Worm (Caenorhabditis elegans) whole organism, L1 larva: ENCODE results near the gene F54D5.4.
A peak's percentile ranks its signal among the peaks of the same experiment; 100 is the strongest.

Experiments
- C04F5.9 ChIP-seq: sonication (generic microtip); optimal IDR thresholded peaks from 2 replicates; lab custom pipeline; 2016; ENCODE audit warnings: missing genetic modification characterization, missing compliant biosample characterization
- C16A3.4 ChIP-seq: fragments of 150-350 bp; optimal IDR thresholded peaks from 2 replicates; lab custom pipeline; 2014; ENCODE audit warnings: missing biosample characterization, missing genetic modification characterization
- C34B4.2 ChIP-seq: sonication (generic microtip); optimal IDR thresholded peaks from 2 replicates; lab custom pipeline; 2017; ENCODE audit warnings: mild to moderate bottlenecking, missing genetic modification characterization, missing compliant biosample characterization
- aly-2 ChIP-seq: fragments of 150-350 bp; optimal IDR thresholded peaks from 2 replicates; lab custom pipeline; 2014; ENCODE audit warnings: missing biosample characterization, missing genetic modification characterization
- blmp-1 ChIP-seq: fragments of 150-350 bp; optimal IDR thresholded peaks from 2 replicates; lab custom pipeline; 2014; ENCODE audit warnings: missing biosample characterization, missing genetic modification characterization
- ceh-63 ChIP-seq: fragments of 200-800 bp; sonication (Bioruptor generic); optimal IDR thresholded peaks from 2 replicates; lab custom pipeline; 2018; ENCODE audit warnings: mild to moderate bottlenecking, missing genetic modification characterization, missing compliant biosample characterization
- ceh-8 ChIP-seq: fragments of 200-800 bp; sonication (Bioruptor generic); optimal IDR thresholded peaks from 2 replicates; lab custom pipeline; 2018; ENCODE audit warnings: mild to moderate bottlenecking, missing genetic modification characterization, moderate library complexity, missing compliant biosample characterization
- ceh-90 ChIP-seq: sonication (generic microtip); optimal IDR thresholded peaks from 2 replicates; lab custom pipeline; 2016; ENCODE audit warnings: missing genetic modification characterization, missing compliant biosample characterization
- ces-1 ChIP-seq: fragments of 150-350 bp; optimal IDR thresholded peaks from 2 replicates; lab custom pipeline; 2014; ENCODE audit warnings: missing biosample characterization, missing genetic modification reagents, missing genetic modification characterization
- dpl-1 ChIP-seq, 3 experiments: fragments of 150-350 bp in 2 of 3; sonication (generic microtip) in 1 of 3; optimal IDR thresholded peaks; 2 replicates each; lab custom pipeline; 2014 to 2017; ENCODE audit warnings: missing biosample characterization in 3 of 3, missing genetic modification characterization in 3 of 3, missing genetic modification reagents in 3 of 3
- efl-1 ChIP-seq, 4 experiments: fragments of 150-350 bp; optimal IDR thresholded peaks in 3 of 4; peaks in 1 of 4; 1 replicate in 1 of 4; 2 replicates in 3 of 4; lab custom pipeline; 2014; ENCODE audit warnings: missing biosample characterization in 2 of 4, missing genetic modification characterization in 2 of 4, missing genetic modification reagents in 2 of 4
- egl-13 ChIP-seq: sonication (generic microtip); optimal IDR thresholded peaks from 2 replicates; lab custom pipeline; 2016; ENCODE audit warnings: missing genotype, missing genetic modification reagents, missing genetic modification characterization, missing compliant biosample characterization
- elt-2 ChIP-seq: sonication (generic microtip); optimal IDR thresholded peaks from 2 replicates; lab custom pipeline; 2016; ENCODE audit warnings: missing genetic modification characterization, mild to moderate bottlenecking, inconsistent platforms, missing compliant biosample characterization, missing genetic modification reagents
- elt-3 ChIP-seq, 6 experiments: fragments of 150-350 bp in 1 of 6; sonication (generic microtip); optimal IDR thresholded peaks; 2 replicates each; lab custom pipeline; 2017 to 2018; ENCODE audit warnings: missing biosample characterization in 6 of 6, missing genetic modification characterization in 6 of 6, inconsistent platforms in 1 of 6
- fkh-8 ChIP-seq: sonication (generic microtip); optimal IDR thresholded peaks from 2 replicates; lab custom pipeline; 2016; ENCODE audit warnings: mild to moderate bottlenecking, missing genetic modification characterization, missing compliant biosample characterization
- grh-1 ChIP-seq: fragments of 200-800 bp; sonication (Bioruptor generic); IDR thresholded peaks from 2 replicates; pipeline ENCODE4 v1.3.6; 2022; ENCODE audit warnings: missing genetic modification reagents, missing genetic modification characterization, missing compliant biosample characterization
- hlh-17 ChIP-seq: fragments of 200-800 bp; sonication (Bioruptor generic); optimal IDR thresholded peaks from 2 replicates; lab custom pipeline; 2018; ENCODE audit warnings: missing genetic modification characterization, mild to moderate bottlenecking, missing compliant biosample characterization, moderate library complexity, borderline replicate concordance
- irx-1 ChIP-seq: sonication (generic microtip); optimal IDR thresholded peaks from 2 replicates; lab custom pipeline; 2016; ENCODE audit warnings: missing genetic modification characterization, missing compliant biosample characterization
- isw-1 ChIP-seq: fragments of 200-800 bp; sonication (Bioruptor generic); IDR thresholded peaks from 2 replicates; pipeline ENCODE4 v1.3.6; 2022; ENCODE audit warnings: missing genetic modification characterization, missing compliant biosample characterization
- jun-1 ChIP-seq: fragments of 150-350 bp; optimal IDR thresholded peaks from 2 replicates; lab custom pipeline; 2014; ENCODE audit warnings: missing biosample characterization, missing genetic modification reagents, missing genetic modification characterization
- lin-13 ChIP-seq: fragments of 150-350 bp; optimal IDR thresholded peaks from 2 replicates; lab custom pipeline; 2014; ENCODE audit warnings: missing biosample characterization, missing genetic modification reagents, missing genetic modification characterization
- lin-14 ChIP-seq: fragments of 200-800 bp; sonication (Bioruptor generic); optimal IDR thresholded peaks from 2 replicates; lab custom pipeline; 2018; ENCODE audit warnings: mild to moderate bottlenecking, missing genetic modification characterization, moderate library complexity, missing compliant biosample characterization
- lin-35 ChIP-seq, 2 experiments: fragments of 150-350 bp; optimal IDR thresholded peaks; 2 replicates each; lab custom pipeline; 2014; ENCODE audit warnings: missing biosample characterization in 2 of 2, missing genetic modification characterization in 2 of 2, missing genetic modification reagents in 2 of 2
- lir-3 ChIP-seq: sonication (generic microtip); optimal IDR thresholded peaks from 2 replicates; lab custom pipeline; 2016; ENCODE audit warnings: mild to moderate bottlenecking, missing genetic modification characterization, moderate library complexity, missing compliant biosample characterization; ENCODE audit not compliant: poor library complexity
- lsy-2 ChIP-seq, 2 experiments: fragments of 150-350 bp; optimal IDR thresholded peaks; 2 replicates each; lab custom pipeline; 2014; ENCODE audit warnings: missing biosample characterization in 2 of 2, missing genetic modification characterization in 2 of 2
- mdl-1 ChIP-seq, 2 experiments: fragments of 150-350 bp; optimal IDR thresholded peaks; 2 replicates each; lab custom pipeline; 2014 to 2017; ENCODE audit warnings: missing biosample characterization in 2 of 2, missing genetic modification characterization in 2 of 2, inconsistent platforms in 1 of 2
- mef-2 ChIP-seq: fragments of 150-350 bp; optimal IDR thresholded peaks from 2 replicates; lab custom pipeline; 2014; ENCODE audit warnings: missing biosample characterization, missing genetic modification characterization
- mep-1 ChIP-seq: fragments of 150-350 bp; optimal IDR thresholded peaks from 2 replicates; lab custom pipeline; 2014; ENCODE audit warnings: missing biosample characterization, missing genetic modification characterization
- nhr-20 ChIP-seq: sonication (generic microtip); optimal IDR thresholded peaks from 2 replicates; lab custom pipeline; 2016; ENCODE audit warnings: mild to moderate bottlenecking, missing genetic modification characterization, missing compliant biosample characterization
- nhr-71 ChIP-seq: sonication (generic microtip); optimal IDR thresholded peaks from 2 replicates; lab custom pipeline; 2016; ENCODE audit warnings: mild to moderate bottlenecking, missing genetic modification characterization, moderate library complexity, missing compliant biosample characterization
- nhr-85 ChIP-seq: sonication (generic microtip); peaks from one replicate; lab custom pipeline; 2016; ENCODE audit warnings: missing genetic modification characterization, inconsistent platforms, missing compliant biosample characterization
- nhr-90 ChIP-seq: sonication (generic microtip); optimal IDR thresholded peaks from 2 replicates; lab custom pipeline; 2016; ENCODE audit warnings: mild to moderate bottlenecking, missing genetic modification characterization, missing compliant biosample characterization; ENCODE audit not compliant: poor library complexity
- pag-3 ChIP-seq: sonication (generic microtip); optimal IDR thresholded peaks from 2 replicates; lab custom pipeline; 2017; ENCODE audit warnings: missing genetic modification characterization, mild to moderate bottlenecking, missing compliant biosample characterization, antibody characterized with exemption, borderline replicate concordance; ENCODE audit not compliant: insufficient read depth
- rnt-1 ChIP-seq: sonication (generic microtip); optimal IDR thresholded peaks from 2 replicates; lab custom pipeline; 2016; ENCODE audit warnings: mild to moderate bottlenecking, missing genetic modification characterization, moderate library complexity, missing compliant biosample characterization
- skn-1 ChIP-seq: fragments of 150-350 bp; optimal IDR thresholded peaks from 2 replicates; lab custom pipeline; 2014; ENCODE audit warnings: missing biosample characterization, missing genetic modification characterization
- snu-23 ChIP-seq: sonication (generic microtip); optimal IDR thresholded peaks from 2 replicates; lab custom pipeline; 2016; ENCODE audit warnings: missing genetic modification characterization, missing compliant biosample characterization
- unc-86 ChIP-seq: sonication (generic microtip); optimal IDR thresholded peaks from 2 replicates; lab custom pipeline; 2016; ENCODE audit warnings: missing genetic modification characterization, missing compliant biosample characterization
- unc-98 ChIP-seq: fragments of 200-800 bp; sonication (Bioruptor generic); IDR thresholded peaks from 2 replicates; pipeline ENCODE4 v1.3.6; 2022; ENCODE audit warnings: missing genetic modification characterization, missing compliant biosample characterization
- zip-4 ChIP-seq: fragments of 200-800 bp; sonication (Bioruptor generic); optimal IDR thresholded peaks from 2 replicates; lab custom pipeline; 2018; ENCODE audit warnings: mild to moderate bottlenecking, missing genetic modification characterization, moderate library complexity, missing compliant biosample characterization

Gene F54D5.4

DNA sequence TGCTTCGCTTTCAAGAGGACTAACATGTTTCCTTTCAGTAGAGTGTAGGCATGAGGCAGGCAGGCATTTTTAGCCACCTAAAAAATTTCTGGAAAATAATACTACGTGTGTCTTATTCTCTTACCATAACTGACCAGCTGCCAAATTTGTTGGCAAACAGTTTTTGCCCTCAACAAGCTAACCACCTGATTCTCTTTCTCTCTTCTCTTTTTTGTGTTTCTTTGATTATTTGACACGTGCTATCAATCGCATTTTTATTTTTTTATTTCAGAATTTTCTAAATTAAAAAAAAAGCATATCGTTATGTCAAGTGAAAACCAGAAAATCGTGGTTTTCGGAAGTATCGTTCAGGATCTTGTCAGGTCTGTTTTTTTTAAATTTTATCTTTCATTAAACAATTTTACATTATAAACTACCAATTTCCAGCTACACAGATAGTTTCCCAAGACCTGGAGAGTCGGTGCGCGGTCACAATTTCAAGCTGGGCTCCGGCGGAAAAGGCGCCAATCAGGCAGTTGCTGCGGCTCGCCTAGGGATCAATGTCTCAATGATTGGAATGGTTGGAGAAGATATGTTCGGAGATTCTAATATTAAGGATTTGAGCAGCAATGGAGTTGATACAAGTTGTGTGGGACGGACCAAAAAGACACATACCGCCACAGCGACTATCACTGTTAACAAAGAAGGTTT lies 42.6 kb downstream of the F54D5.4 start, which contains the start of gene F07A11.5:
Gene F07A11.5, plus strand, starts transcription at position 267 of the 690 bp plus-strand sequence.
- TF ChIP-seq ceh-90 (tag; lab: Kevin White, UChicago) (no peak), efl-1 (optimal IDR thresholded peaks at IDR 0.05; lab: Kevin White, UChicago) (no peak), efl-1 (GFP tag; optimal IDR thresholded peaks at IDR 0.05 in 1 of 2; lab: Kevin White, UChicago) (peak in 1 of 2 experiments; percentile 52)

DNA sequence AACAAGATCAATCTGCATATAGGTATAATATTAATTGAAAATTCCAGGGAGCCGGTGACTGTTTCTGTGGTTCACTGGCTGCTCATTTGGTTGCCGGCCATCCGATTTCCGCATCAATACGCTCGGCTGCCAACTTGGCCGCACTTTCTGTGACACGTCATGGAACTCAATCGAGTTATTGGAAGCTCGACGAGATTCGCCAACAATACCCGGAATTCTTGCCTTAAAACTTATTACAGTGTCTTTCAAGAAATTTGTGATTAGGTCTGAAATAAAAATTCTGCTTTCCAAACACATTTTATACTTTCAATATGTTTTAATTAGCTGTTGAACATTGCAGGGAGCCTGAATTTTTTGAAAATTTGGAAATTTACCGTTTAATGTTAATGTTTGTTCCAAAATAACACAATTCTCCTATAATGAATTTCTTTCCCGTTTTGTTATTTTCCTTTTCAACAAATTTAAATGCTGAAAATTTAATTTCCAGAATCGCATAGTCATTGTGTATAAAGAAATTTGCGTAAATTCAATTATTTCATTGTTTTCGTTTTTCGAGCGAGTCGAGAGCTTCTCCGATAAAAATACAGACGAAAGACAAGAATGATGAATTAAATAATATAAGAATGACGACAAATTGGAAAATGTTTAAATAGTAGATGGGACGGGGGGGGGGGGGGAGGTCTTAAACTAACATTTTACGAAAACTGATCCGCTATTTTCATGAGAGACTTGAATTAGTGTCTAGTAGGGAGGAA lies 44.7 kb downstream of the F54D5.4 start:
- TF ChIP-seq C04F5.9 (tag; lab: Kevin White, UChicago) (no peak), aly-2 (peak; percentile 61), zip-4 (GFP tag; lab: Kevin White, UChicago) (no peak), unc-98 (GFP tag; lab: Robert Waterston, UW) (no peak), fkh-8 (peak; percentile 36)

DNA sequence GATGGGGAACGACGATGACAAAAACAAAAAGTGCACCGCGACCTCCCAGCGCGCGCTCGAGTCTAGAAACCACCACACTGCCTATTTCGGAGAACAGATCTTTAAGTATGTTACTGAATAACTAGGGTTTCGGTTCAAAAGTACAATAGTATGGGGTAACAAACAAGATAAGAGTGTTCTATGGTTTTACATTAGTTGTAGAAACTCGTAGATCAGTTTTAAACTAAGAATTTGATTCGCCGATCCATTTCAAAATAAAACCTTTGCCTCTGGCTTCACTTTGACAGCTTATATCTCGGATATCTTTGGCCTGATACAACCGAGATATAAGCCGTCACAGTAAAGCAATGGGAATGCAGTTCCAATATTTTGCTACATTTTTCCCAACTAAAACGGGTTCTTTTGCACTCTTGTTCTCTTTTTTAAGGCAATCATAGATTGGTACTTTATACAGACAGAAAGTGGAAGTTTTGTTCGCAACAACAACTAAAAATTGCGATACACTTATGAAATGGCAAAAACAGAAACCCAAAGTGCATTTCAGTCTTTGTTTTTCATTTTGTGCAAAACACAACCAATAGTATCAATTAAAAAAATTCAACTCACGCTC lies 46.8 kb downstream of the F54D5.4 start:
- TF ChIP-seq efl-1 (optimal IDR thresholded peaks at IDR 0.05; lab: Kevin White, UChicago), result no peak
- TF ChIP-seq efl-1 (GFP tag; optimal IDR thresholded peaks at IDR 0.05 in 1 of 2; lab: Kevin White, UChicago), result peak in 1 of 2 experiments; percentile 58
- TF ChIP-seq nhr-90 (tag; lab: Kevin White, UChicago), result no peak

DNA sequence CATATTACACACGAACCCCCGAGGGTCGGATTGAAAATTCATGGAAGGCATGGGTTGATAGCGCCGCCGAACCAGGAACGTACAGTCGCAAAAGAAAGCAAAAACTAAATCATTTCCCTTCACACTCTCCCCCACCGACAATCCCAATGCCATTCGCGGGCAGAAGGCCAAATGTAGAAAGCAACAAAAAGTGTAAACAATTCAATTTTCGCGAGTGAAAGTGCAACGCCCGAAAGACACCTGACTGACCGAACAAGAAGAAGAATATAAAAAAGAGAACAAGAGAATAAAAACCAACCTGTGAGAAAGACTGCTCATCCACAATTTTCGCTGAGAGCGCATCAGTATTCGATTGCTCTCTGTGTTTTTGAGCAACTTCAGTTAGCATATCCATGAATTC lies 48.1 kb downstream of the F54D5.4 start:
- TF ChIP-seq snu-23 (GFP tag; lab: Kevin White, UChicago) (peak; percentile 1), elt-3 (tag; optimal IDR thresholded peaks at IDR 0.05; lab: Kevin White, UChicago) (peak in 1 of 6 experiments; percentile 55), nhr-20 (tag; lab: Kevin White, UChicago) (peak; percentile 27), C16A3.4 (tag; lab: Kevin White, UChicago) (peak; percentile 22), nhr-85 (tag; lab: Kevin White, UChicago) (peak; percentile 75), lin-35 (GFP tag; optimal IDR thresholded peaks at IDR 0.05; lab: Kevin White, UChicago) (peak in 1 of 2 experiments; percentile 14), lin-13 (GFP tag; lab: Kevin White, UChicago) (no peak), lsy-2 (tag; optimal IDR thresholded peaks at IDR 0.05; lab: Kevin White, UChicago) (peak; percentile 5 to 24), grh-1 (GFP tag; lab: Robert Waterston, UW) (no peak), elt-2 (no peak), hlh-17 (GFP tag; lab: Kevin White, UChicago) (no peak), lin-14 (peak; percentile 85), pag-3 (tag; lab: Kevin White, UChicago) (no peak), egl-13 (tag; lab: Kevin White, UChicago) (no peak), nhr-71 (tag; lab: Kevin White, UChicago) (peak; percentile 18), mdl-1 (tag; optimal IDR thresholded peaks at IDR 0.05; lab: Kevin White, UChicago) (peak in 1 of 2 experiments; percentile 26), dpl-1 (GFP tag; optimal IDR thresholded peaks at IDR 0.05; lab: Kevin White, UChicago) (peak in 1 of 3 experiments; percentile 12), irx-1 (tag; lab: Kevin White, UChicago) (no peak), blmp-1 (tag; lab: Kevin White, UChicago) (peak; percentile 100)

DNA sequence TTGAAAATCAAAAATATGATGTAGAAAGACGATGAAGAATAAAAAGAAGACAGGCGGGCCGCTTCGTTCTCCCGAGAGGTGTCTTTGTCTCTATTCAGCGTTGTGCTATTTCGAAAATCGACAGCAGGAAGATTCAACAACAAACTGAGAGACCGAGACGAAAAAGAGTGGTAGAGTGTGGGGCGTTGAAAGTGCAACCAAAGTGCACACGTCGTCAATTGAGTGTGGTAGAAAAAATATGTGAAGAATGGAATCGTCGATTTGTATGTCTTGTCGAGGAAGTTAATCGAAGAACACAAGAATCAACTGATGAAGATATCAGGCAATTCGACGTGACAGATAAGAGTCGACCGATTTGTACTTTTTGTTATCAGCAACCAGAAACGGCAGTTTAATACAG lies 49.6 kb downstream of the F54D5.4 start:
- TF ChIP-seq efl-1 (optimal IDR thresholded peaks at IDR 0.05; lab: Kevin White, UChicago), result peak; percentile 20 to 47
- peak in 1 of 2 experiments; percentile 88 for TF ChIP-seq efl-1 (GFP tag; optimal IDR thresholded peaks at IDR 0.05 in 1 of 2; lab: Kevin White, UChicago)
- TF ChIP-seq isw-1 (GFP tag; lab: Robert Waterston, UW), result no peak
- no peak for TF ChIP-seq unc-86
- TF ChIP-seq nhr-71 (tag; lab: Kevin White, UChicago), result peak; percentile 64
- TF ChIP-seq rnt-1 (tag; lab: Kevin White, UChicago), result peak; percentile 7
- no peak for TF ChIP-seq ceh-63 (GFP tag; lab: Kevin White, UChicago)
- peak; percentile 68 for TF ChIP-seq mep-1 (tag; lab: Kevin White, UChicago)
- no peak for TF ChIP-seq zip-4 (GFP tag; lab: Kevin White, UChicago)
- peak; percentile 87 for TF ChIP-seq nhr-85 (tag; lab: Kevin White, UChicago)
- no peak for TF ChIP-seq mef-2 (tag; lab: Kevin White, UChicago)
- TF ChIP-seq skn-1 (tag; lab: Kevin White, UChicago), result no peak
- TF ChIP-seq lir-3 (tag; lab: Kevin White, UChicago), result no peak
- no peak for TF ChIP-seq pag-3 (tag; lab: Kevin White, UChicago)
- no peak for TF ChIP-seq C34B4.2 (tag; lab: Kevin White, UChicago)
- TF ChIP-seq ceh-8 (GFP tag; lab: Kevin White, UChicago), result no peak
- peak; percentile 19 for TF ChIP-seq jun-1 (tag; lab: Kevin White, UChicago)
- TF ChIP-seq ces-1 (GFP tag; lab: Kevin White, UChicago), result no peak
